Fruit fly (Drosophila melanogaster): Measurements from ENCODE around the gene Herp.

The Herp gene

DNA sequence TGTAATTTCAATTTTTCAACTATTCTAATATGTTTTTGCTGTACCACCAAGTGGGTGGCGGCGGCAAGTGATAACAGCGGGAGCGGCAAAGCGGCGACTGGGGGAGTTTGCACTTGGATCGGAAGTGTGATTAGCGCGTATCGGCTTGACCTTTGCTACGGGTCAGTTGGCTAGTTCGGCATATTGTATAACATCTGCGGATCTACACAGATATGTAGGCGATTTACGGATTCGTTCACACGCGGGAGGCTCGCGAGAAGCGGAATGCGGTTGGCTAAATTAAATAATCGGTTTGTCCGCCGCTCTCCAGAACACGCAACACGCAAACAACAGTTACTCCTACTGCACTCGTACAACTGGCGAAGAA is 9.8 kb downstream of the Herp start:
- TF ChIP-seq CG8159 (tag; optimal IDR thresholded peaks at IDR 0.05) (no peak), rn (GFP tag; IDR thresholded peaks at IDR 0.05) (no peak), CG17806 (tag; optimal IDR thresholded peaks at IDR 0.05) (no peak), CG12605 (GFP tag; IDR thresholded peaks at IDR 0.05) (no peak), CG34367 (tag; optimal IDR thresholded peaks at IDR 0.05) (no peak)

DNA sequence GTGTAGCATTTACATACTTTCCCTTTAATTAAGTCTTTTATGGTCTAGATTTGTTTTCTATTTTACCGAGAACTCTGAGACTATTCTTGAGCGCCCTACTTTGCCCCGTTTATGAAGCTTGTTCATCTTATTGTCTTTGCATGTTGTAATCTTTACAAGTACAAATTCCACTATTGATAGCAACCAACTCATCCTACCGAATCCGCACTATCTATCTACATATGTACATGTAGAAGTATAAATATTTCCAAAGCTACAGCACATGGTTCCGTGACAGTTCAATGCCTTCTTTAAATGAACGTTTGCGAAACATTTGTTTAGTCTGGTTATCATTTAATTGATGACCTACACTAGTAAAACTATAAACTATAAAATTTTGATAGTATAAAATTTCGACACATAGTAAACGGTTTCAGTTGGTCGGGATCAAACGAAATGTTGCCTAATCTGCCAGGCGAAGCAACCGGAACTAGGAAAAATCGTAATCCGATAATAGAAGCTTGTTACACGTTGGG is 10.8 kb downstream of the Herp start:
- no peak for TF ChIP-seq CG13204 (GFP tag; optimal IDR thresholded peaks at IDR 0.05)
- no peak for TF ChIP-seq Pif1A (GFP tag; optimal IDR thresholded peaks at IDR 0.05)
- peak; percentile 9; the same call in 1 of the 2 replicates for TF ChIP-seq Ets98B (GFP tag; IDR thresholded peaks at IDR 0.05)
- TF ChIP-seq CG14655 (GFP tag; optimal IDR thresholded peaks at IDR 0.05), result no peak
- TF ChIP-seq CG12605 (GFP tag; IDR thresholded peaks at IDR 0.05), result no peak

DNA sequence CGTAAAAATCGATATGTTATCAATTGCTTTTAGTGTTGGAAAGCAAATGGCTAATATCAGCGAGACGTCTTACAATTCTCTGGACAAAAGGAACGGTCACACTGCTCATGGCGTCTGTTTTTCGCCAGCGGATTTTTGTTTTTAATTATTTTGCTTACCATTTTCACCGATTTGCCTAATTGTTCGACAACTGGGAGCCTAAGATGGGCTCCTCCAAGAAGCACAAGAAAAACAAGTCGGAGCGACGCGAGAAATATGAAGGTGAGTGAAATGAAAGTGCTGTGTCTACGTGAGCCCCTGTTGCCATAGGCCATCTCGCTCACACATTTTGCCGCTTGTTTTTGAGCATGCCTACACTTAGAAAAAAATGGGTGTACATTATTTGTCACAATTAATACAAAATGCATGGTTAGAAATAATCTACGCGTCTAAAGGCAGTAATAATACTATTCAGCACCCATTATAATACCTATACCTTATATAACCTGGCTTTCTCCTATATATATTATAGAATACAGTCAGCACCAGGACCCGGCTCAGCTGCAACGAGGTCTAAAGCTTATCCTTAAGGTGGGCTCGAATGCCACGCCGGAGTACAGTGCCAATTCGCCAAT is 17.0 kb downstream of the Herp start, which contains the start of gene Brd7-9:
Gene Brd7-9, plus strand, starts transcription at position 78 of the 614 bp plus-strand sequence.
- TF ChIP-seq D1 (tag; optimal IDR thresholded peaks at IDR 0.05), result no peak
- peak; percentile 79 for TF ChIP-seq Pif1B (GFP tag; optimal IDR thresholded peaks at IDR 0.05)
- peak; percentile 80 for TF ChIP-seq Pif1A (GFP tag; optimal IDR thresholded peaks at IDR 0.05)
- no peak for TF ChIP-seq CG15710 (tag; optimal IDR thresholded peaks at IDR 0.05)
- no peak for TF ChIP-seq EcR (GFP tag; optimal IDR thresholded peaks at IDR 0.05)
- peak; percentile 80 for TF ChIP-seq CG14655 (GFP tag; optimal IDR thresholded peaks at IDR 0.05)
- no peak for TF ChIP-seq CG17806 (tag; optimal IDR thresholded peaks at IDR 0.05)
- peak; percentile 79 for TF ChIP-seq CG32121 (GFP tag; IDR thresholded peaks at IDR 0.05)
- no peak for TF ChIP-seq CG9948 (tag; optimal IDR thresholded peaks at IDR 0.05)
- peak; percentile 59 for TF ChIP-seq CG34367 (tag; optimal IDR thresholded peaks at IDR 0.05)
- no peak for TF ChIP-seq CG10348 (GFP tag; IDR thresholded peaks at IDR 0.05)
- peak; percentile 82 for TF ChIP-seq CG12605 (GFP tag; IDR thresholded peaks at IDR 0.05)
- 0 out of 2 replicates have a peak, but pooled peaks have one; percentile 7 for TF ChIP-seq rn (GFP tag; IDR thresholded peaks at IDR 0.05)
- TF ChIP-seq gl (tag; optimal IDR thresholded peaks at IDR 0.05), result peak; percentile 51
- TF ChIP-seq CG8159 (tag; optimal IDR thresholded peaks at IDR 0.05), result peak; percentile 68
- peak; percentile 80 for TF ChIP-seq CG8301 (tag; optimal IDR thresholded peaks at IDR 0.05)
- TF ChIP-seq CG4496 (GFP tag; IDR thresholded peaks at IDR 0.05), result peak; percentile 91
- TF ChIP-seq fd96Ca (GFP tag; IDR thresholded peaks at IDR 0.05), result peak; percentile 74
- TF ChIP-seq CG13204 (GFP tag; optimal IDR thresholded peaks at IDR 0.05), result no peak
- TF ChIP-seq Ets98B (GFP tag; IDR thresholded peaks at IDR 0.05), result peak; percentile 86
- no peak for TF ChIP-seq Snoo (tag; optimal IDR thresholded peaks at IDR 0.05)

DNA sequence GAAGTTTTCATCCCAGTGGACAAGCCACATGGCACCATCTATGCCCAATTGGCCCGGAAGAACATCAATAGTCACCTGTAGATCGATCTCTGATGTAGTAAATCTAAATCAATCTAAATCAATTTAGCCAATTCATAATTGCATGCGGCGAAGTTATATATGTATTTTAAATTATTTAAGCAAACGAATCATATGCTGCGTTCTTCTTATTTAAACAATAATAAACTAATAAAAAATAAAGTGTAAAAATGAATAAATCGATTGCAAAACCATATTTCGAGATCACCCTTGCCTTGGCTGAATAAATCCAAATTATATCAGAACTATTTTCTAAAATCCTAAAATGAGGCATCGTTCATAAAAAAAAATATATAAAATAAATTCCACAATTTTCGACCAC is 18.7 kb downstream of the Herp start, which contains the start of gene CG7164:
Gene CG7164, plus strand, starts transcription at position 301 of the 400 bp plus-strand sequence.
- no peak for TF ChIP-seq D1 (tag; optimal IDR thresholded peaks at IDR 0.05)
- TF ChIP-seq CG10348 (GFP tag; IDR thresholded peaks at IDR 0.05), result no peak
- TF ChIP-seq CG12605 (GFP tag; IDR thresholded peaks at IDR 0.05), result no peak

DNA sequence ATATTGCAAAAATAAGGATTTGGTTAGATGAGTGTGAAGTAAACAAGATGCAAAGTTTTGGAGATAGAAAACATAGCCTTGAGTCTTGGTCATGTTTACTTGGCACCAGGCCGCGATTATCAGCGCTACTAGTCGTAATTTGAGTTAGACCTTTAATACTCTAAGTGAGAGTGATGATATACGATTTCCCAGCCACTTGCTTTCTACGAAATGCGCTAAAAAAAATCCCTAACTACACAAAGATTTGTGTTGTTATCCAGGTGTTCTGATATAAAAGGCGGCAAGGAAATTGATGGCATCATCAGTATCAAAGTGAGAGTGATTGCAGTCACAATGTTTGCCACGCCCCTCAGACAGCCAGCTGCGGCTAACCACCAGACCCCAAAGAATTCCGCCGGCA is 20.1 kb downstream of the Herp start, which contains the start of gene Uro:
Gene Uro, plus strand, starts transcription at position 301 of the 400 bp plus-strand sequence.
- no peak for TF ChIP-seq CG8301 (tag; optimal IDR thresholded peaks at IDR 0.05)
- no peak for TF ChIP-seq Pif1B (GFP tag; optimal IDR thresholded peaks at IDR 0.05)
- TF ChIP-seq gl (tag; optimal IDR thresholded peaks at IDR 0.05), result no peak
- TF ChIP-seq CG17806 (tag; optimal IDR thresholded peaks at IDR 0.05), result no peak
- TF ChIP-seq CG8159 (tag; optimal IDR thresholded peaks at IDR 0.05), result no peak

DNA sequence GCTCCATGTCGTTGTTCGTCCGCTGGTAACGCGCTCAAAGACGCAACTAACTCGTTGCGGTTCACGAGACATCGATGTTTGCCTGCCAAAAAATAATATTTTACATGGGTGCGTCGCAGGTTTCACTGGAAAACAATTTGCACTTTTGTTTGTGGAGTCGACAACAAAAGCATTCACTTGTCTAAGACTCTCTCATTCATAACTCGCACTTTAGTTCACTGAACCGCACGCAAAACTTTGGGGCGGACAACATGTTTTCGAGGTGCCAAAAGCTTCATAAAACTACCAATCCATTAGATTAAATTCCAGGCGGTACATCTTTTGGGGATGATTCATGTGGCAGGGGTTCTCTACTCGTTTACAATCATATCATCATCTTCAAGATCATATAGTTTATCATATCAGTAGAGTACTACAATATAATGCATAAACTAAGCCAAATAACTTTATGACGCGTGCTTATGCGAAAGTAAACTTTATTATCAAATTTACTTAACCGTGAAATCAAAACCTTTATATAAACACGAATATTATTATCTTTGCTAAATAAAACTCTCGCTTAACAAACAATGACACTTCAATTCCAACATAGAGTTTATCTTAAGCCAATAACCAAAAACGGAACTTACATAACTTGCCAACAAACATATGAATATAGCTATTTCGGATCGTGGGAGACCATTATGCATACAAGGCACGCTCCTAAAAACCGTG is 21.7 kb downstream of the Herp start, which contains the start of gene CG7179:
Gene CG7179, minus strand, starts transcription at position 51 of the 714 bp plus-strand sequence.
- TF ChIP-seq CG4496 (GFP tag; IDR thresholded peaks at IDR 0.05) (no peak), CG32121 (GFP tag; IDR thresholded peaks at IDR 0.05) (no peak), CG15710 (tag; optimal IDR thresholded peaks at IDR 0.05) (no peak), CG13204 (GFP tag; optimal IDR thresholded peaks at IDR 0.05) (no peak), CG12605 (GFP tag; IDR thresholded peaks at IDR 0.05) (no peak), CG10348 (GFP tag; IDR thresholded peaks at IDR 0.05) (no peak), CG8159 (tag; optimal IDR thresholded peaks at IDR 0.05) (no peak)

DNA sequence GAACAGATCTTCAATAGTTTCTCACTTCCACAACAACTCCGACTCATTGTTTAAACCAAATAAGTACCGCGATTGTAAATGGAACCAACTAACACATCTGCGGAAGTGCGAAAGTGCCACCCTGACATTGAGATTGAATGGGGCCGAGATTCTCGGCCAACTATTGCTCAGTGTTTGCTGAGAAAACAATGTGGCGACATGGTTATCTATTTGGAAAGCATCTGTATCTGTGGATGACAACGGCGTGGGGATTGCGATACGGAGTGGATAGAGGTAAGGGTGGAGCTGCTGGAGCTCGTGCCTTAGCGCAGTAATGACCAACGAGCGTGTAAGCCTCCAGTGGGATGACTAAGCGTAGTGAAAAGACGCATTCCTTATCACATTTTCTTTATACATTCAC is 24.6 kb downstream of the Herp start:
- no peak for TF ChIP-seq CG9948 (tag; optimal IDR thresholded peaks at IDR 0.05)
- no peak for TF ChIP-seq Pif1A (GFP tag; optimal IDR thresholded peaks at IDR 0.05)
- TF ChIP-seq D1 (tag; optimal IDR thresholded peaks at IDR 0.05), result no peak
- TF ChIP-seq Ets98B (GFP tag; IDR thresholded peaks at IDR 0.05), result no peak
- TF ChIP-seq CG15710 (tag; optimal IDR thresholded peaks at IDR 0.05), result no peak
- TF ChIP-seq CG8159 (tag; optimal IDR thresholded peaks at IDR 0.05), result no peak
- TF ChIP-seq CG14655 (GFP tag; optimal IDR thresholded peaks at IDR 0.05), result no peak
- no peak for TF ChIP-seq CG34367 (tag; optimal IDR thresholded peaks at IDR 0.05)
